Fruit fly (Drosophila melanogaster) whole organism, embryonic: ENCODE results near the gene CG9795.

ENCODE experiments used
- CG10267 ChIP-seq: fragments of 200-800 bp; sonication (Bioruptor generic); optimal IDR thresholded peaks from 2 replicates; lab custom pipeline; 2018; ENCODE audit warnings: missing biosample characterization, mild to moderate bottlenecking, missing genetic modification characterization, moderate library complexity
- CG11093 ChIP-seq: fragments of 200-800 bp; sonication (Bioruptor generic); IDR thresholded peaks from 3 replicates; pipeline ENCODE4 v1.3.6; 2022; ENCODE audit warnings: missing biosample characterization, missing genetic modification characterization
- CG12104 ChIP-seq: fragments of 200-800 bp; sonication (Bioruptor generic); optimal IDR thresholded peaks from 3 replicates; lab custom pipeline; 2016; ENCODE audit warnings: missing biosample characterization, missing genetic modification characterization
- CG14014 ChIP-seq: fragments of 200-800 bp; sonication (Bioruptor generic); IDR thresholded peaks from 2 replicates; pipeline ENCODE4 v1.3.6; 2022; ENCODE audit warnings: missing biosample characterization, missing genetic modification characterization
- CG15269 ChIP-seq: fragments of 200-800 bp; sonication (Bioruptor generic); optimal IDR thresholded peaks from 2 replicates; lab custom pipeline; 2018; ENCODE audit warnings: missing biosample characterization, mild to moderate bottlenecking, missing genetic modification characterization, moderate library complexity
- CG15601 ChIP-seq: fragments of 200-800 bp; sonication (Bioruptor generic); optimal IDR thresholded peaks from 3 replicates; lab custom pipeline; 2019; ENCODE audit warnings: missing biosample characterization, mild to moderate bottlenecking, missing genetic modification characterization, moderate library complexity
- CG16863 ChIP-seq: fragments of 200-800 bp; sonication (Bioruptor generic); optimal IDR thresholded peaks from 3 replicates; lab custom pipeline; 2016; ENCODE audit warnings: missing biosample characterization, missing genetic modification characterization
- CG17359 ChIP-seq: fragments of 200-800 bp; sonication (Bioruptor generic); optimal IDR thresholded peaks from 3 replicates; lab custom pipeline; 2018; ENCODE audit warnings: missing biosample characterization, mild to moderate bottlenecking, missing genetic modification characterization, moderate library complexity
- CG1792 ChIP-seq: fragments of 200-800 bp; sonication (Bioruptor generic); optimal IDR thresholded peaks from 2 replicates; lab custom pipeline; 2016; ENCODE audit warnings: missing biosample characterization, missing genetic modification characterization
- CG2120 ChIP-seq: fragments of 200-800 bp; sonication (Bioruptor generic); optimal IDR thresholded peaks from 3 replicates; lab custom pipeline; 2016; ENCODE audit warnings: missing biosample characterization, missing genetic modification characterization
- CG31388 ChIP-seq: fragments of 200-800 bp; sonication (Bioruptor generic); optimal IDR thresholded peaks from 2 replicates; lab custom pipeline; 2016; ENCODE audit warnings: missing biosample characterization, missing genetic modification characterization
- CG3281 ChIP-seq: fragments of 200-800 bp; sonication (Bioruptor generic); optimal IDR thresholded peaks from 3 replicates; lab custom pipeline; 2017; ENCODE audit warnings: missing biosample characterization, mild to moderate bottlenecking, missing genetic modification characterization
- CG3838 ChIP-seq: fragments of 200-800 bp; sonication (Bioruptor generic); optimal IDR thresholded peaks from 3 replicates; lab custom pipeline; 2016; ENCODE audit warnings: missing biosample characterization, missing genetic modification characterization
- CG3995 ChIP-seq: fragments of 200-800 bp; sonication (Bioruptor generic); optimal IDR thresholded peaks from 3 replicates; lab custom pipeline; 2016; ENCODE audit warnings: missing biosample characterization, missing genetic modification characterization
- CG4820 ChIP-seq: fragments of 200-800 bp; sonication (Bioruptor generic); optimal IDR thresholded peaks from 3 replicates; lab custom pipeline; 2016; ENCODE audit warnings: missing biosample characterization, missing genetic modification characterization
- CG6689 ChIP-seq: fragments of 200-800 bp; sonication (Bioruptor generic); IDR thresholded peaks from 2 replicates; pipeline ENCODE4 v1.3.6; 2022; ENCODE audit warnings: missing biosample characterization, missing genetic modification characterization
- CG7928 ChIP-seq: fragments of 200-800 bp; sonication (Bioruptor generic); optimal IDR thresholded peaks from 2 replicates; lab custom pipeline; 2017; ENCODE audit warnings: missing biosample characterization, mild to moderate bottlenecking, missing genetic modification characterization
- CG8359 ChIP-seq: fragments of 200-800 bp; sonication (Bioruptor generic); optimal IDR thresholded peaks from 2 replicates; lab custom pipeline; 2017; ENCODE audit warnings: missing biosample characterization, mild to moderate bottlenecking, missing genetic modification characterization, borderline replicate concordance
- CG8944 ChIP-seq: fragments of 200-800 bp; sonication (Bioruptor generic); optimal IDR thresholded peaks from 3 replicates; lab custom pipeline; 2016; ENCODE audit warnings: missing biosample characterization, missing genetic modification characterization
- CG9215 ChIP-seq: fragments of 200-800 bp; sonication (Bioruptor generic); IDR thresholded peaks from 2 replicates; pipeline ENCODE4 v1.3.6; 2022; ENCODE audit warnings: missing biosample characterization, missing genetic modification characterization
- CG9876 ChIP-seq: fragments of 200-800 bp; sonication (Bioruptor generic); optimal IDR thresholded peaks from 2 replicates; lab custom pipeline; 2016; ENCODE audit warnings: missing biosample characterization, missing genetic modification characterization
- Dp ChIP-seq: fragments of 200-800 bp; sonication (Bioruptor generic); optimal IDR thresholded peaks from 2 replicates; lab custom pipeline; 2018; ENCODE audit warnings: missing biosample characterization, mild to moderate bottlenecking, missing genetic modification characterization, moderate library complexity
- HLH54F ChIP-seq: fragments of 200-800 bp; sonication (Bioruptor generic); optimal IDR thresholded peaks from 3 replicates; lab custom pipeline; 2016; ENCODE audit warnings: missing biosample characterization, missing genetic modification characterization
- HLHmδ ChIP-seq: fragments of 200-800 bp; sonication (Bioruptor generic); optimal IDR thresholded peaks from 2 replicates; lab custom pipeline; 2018; ENCODE audit warnings: missing biosample characterization, mild to moderate bottlenecking, missing genetic modification characterization, moderate library complexity
- MBD-R2 ChIP-seq: fragments of 200-800 bp; sonication (Bioruptor generic); IDR thresholded peaks from 2 replicates; pipeline ENCODE4 v1.3.6; 2022; ENCODE audit warnings: missing biosample characterization, missing genetic modification characterization
- MESR4 ChIP-seq: fragments of 200-800 bp; sonication (Bioruptor generic); optimal IDR thresholded peaks from 2 replicates; lab custom pipeline; 2018; ENCODE audit warnings: missing biosample characterization, mild to moderate bottlenecking, missing genetic modification characterization, moderate library complexity
- Med ChIP-seq: fragments of 200-800 bp; sonication (Bioruptor generic); peaks from one replicate; lab custom pipeline; 2016; ENCODE audit warnings: missing biosample characterization, missing genetic modification characterization, mild to moderate bottlenecking, inconsistent platforms, moderate library complexity
- Nf-YC ChIP-seq: fragments of 200-800 bp; optimal IDR thresholded peaks from 3 replicates; lab custom pipeline; 2019; ENCODE audit warnings: missing biosample characterization, mild to moderate bottlenecking, missing genetic modification characterization, moderate library complexity
- Sox102F ChIP-seq: fragments of 200-800 bp; sonication (Bioruptor generic); optimal IDR thresholded peaks from 2 replicates; lab custom pipeline; 2018; ENCODE audit warnings: missing biosample characterization, mild to moderate bottlenecking, missing genetic modification characterization, moderate library complexity
- Stat92E ChIP-seq, 3 experiments: fragments of >200 bp in 2 of 3; fragments of 200-800 bp in 1 of 3; sonication (Bioruptor generic) in 1 of 3; optimal IDR thresholded peaks; 2 replicates each; lab custom pipeline; 2017 to 2019; ENCODE audit warnings: missing biosample characterization in 3 of 3, missing genetic modification characterization in 3 of 3, mild to moderate bottlenecking in 1 of 3, moderate library complexity in 1 of 3
- Tbp ChIP-seq: fragments of >200 bp; optimal IDR thresholded peaks from 2 replicates; lab custom pipeline; 2018; ENCODE audit warnings: missing biosample characterization, missing genetic modification characterization
- amos ChIP-seq: fragments of 200-800 bp; sonication (Bioruptor generic); IDR thresholded peaks from 2 replicates; pipeline ENCODE4 v1.3.6; 2022; ENCODE audit warnings: missing biosample characterization, missing genetic modification characterization; ENCODE audit not compliant: partially characterized antibody
- ash1 ChIP-seq: fragments of 200-800 bp; sonication (Bioruptor generic); optimal IDR thresholded peaks from 2 replicates; lab custom pipeline; 2018; ENCODE audit warnings: missing biosample characterization, mild to moderate bottlenecking, missing genetic modification characterization
- btn ChIP-seq: fragments of 200-800 bp; sonication (Bioruptor generic); optimal IDR thresholded peaks from 2 replicates; lab custom pipeline; 2016; ENCODE audit warnings: missing biosample characterization, missing genetic modification characterization
- chinmo ChIP-seq: fragments of 200-800 bp; sonication (Bioruptor generic); IDR thresholded peaks from 4 replicates; pipeline ENCODE4 v1.3.6; 2022; ENCODE audit warnings: missing biosample characterization, missing genetic modification characterization; ENCODE audit not compliant: partially characterized antibody
- corto ChIP-seq: fragments of 200-800 bp; sonication (Bioruptor generic); optimal IDR thresholded peaks from 2 replicates; lab custom pipeline; 2016; ENCODE audit warnings: missing biosample characterization, mild to moderate bottlenecking, missing genetic modification characterization, moderate library complexity
- dan ChIP-seq: fragments of 200-800 bp; sonication (Bioruptor generic); IDR thresholded peaks from 2 replicates; pipeline ENCODE4 v1.3.6; 2022; ENCODE audit warnings: missing biosample characterization, missing genetic modification characterization
- eve ChIP-seq, 2 experiments: fragments of >200 bp; optimal IDR thresholded peaks; 2 replicates each; lab custom pipeline; 2017; ENCODE audit warnings: missing biosample characterization in 2 of 2, missing genetic modification characterization in 2 of 2
- ewg ChIP-seq: fragments of 200-800 bp; sonication (Bioruptor generic); optimal IDR thresholded peaks from 3 replicates; lab custom pipeline; 2017; ENCODE audit warnings: mild to moderate bottlenecking, missing biosample characterization, missing genetic modification reagents, missing genetic modification characterization
- fd96Cb ChIP-seq: fragments of 200-800 bp; sonication (Bioruptor generic); optimal IDR thresholded peaks from 2 replicates; lab custom pipeline; 2018; ENCODE audit warnings: missing biosample characterization, mild to moderate bottlenecking, missing genetic modification characterization, moderate library complexity
- insv ChIP-seq, 2 experiments: fragments of 200-800 bp; sonication (Bioruptor generic); optimal IDR thresholded peaks; 3 replicates each; lab custom pipeline; 2016 to 2018; ENCODE audit warnings: missing biosample characterization in 2 of 2, missing genetic modification characterization in 2 of 2
- kah ChIP-seq: fragments of 200-800 bp; sonication (Bioruptor generic); optimal IDR thresholded peaks from 2 replicates; lab custom pipeline; 2018; ENCODE audit warnings: missing biosample characterization, mild to moderate bottlenecking, missing genetic modification characterization
- kni ChIP-seq: fragments of 200-800 bp; sonication (Bioruptor generic); optimal IDR thresholded peaks from 3 replicates; lab custom pipeline; 2017; ENCODE audit warnings: mild to moderate bottlenecking, missing biosample characterization, missing genetic modification reagents, missing genetic modification characterization
- lbe ChIP-seq: fragments of 200-800 bp; sonication (Bioruptor generic); optimal IDR thresholded peaks from 2 replicates; lab custom pipeline; 2016; ENCODE audit warnings: missing biosample characterization, mild to moderate bottlenecking, missing genetic modification characterization
- lilli ChIP-seq: fragments of 200-800 bp; sonication (Bioruptor generic); optimal IDR thresholded peaks from 3 replicates; lab custom pipeline; 2016; ENCODE audit warnings: missing biosample characterization, missing genetic modification characterization
- sd ChIP-seq: fragments of 200-800 bp; sonication (Bioruptor generic); optimal IDR thresholded peaks from 3 replicates; lab custom pipeline; 2018; ENCODE audit warnings: missing biosample characterization, mild to moderate bottlenecking, missing genetic modification characterization, moderate library complexity
- sens ChIP-seq: fragments of 200-800 bp; sonication (Bioruptor generic); peaks from one replicate; lab custom pipeline; 2016; ENCODE audit warnings: missing biosample characterization, missing genetic modification characterization
- vnd ChIP-seq: fragments of 200-800 bp; sonication (Bioruptor generic); IDR thresholded peaks from 3 replicates; pipeline ENCODE4 v1.3.6; 2022; ENCODE audit warnings: missing biosample characterization, missing genetic modification characterization; ENCODE audit not compliant: partially characterized antibody
- zf30C ChIP-seq: fragments of 200-800 bp; sonication (Bioruptor generic); optimal IDR thresholded peaks from 3 replicates; lab custom pipeline; 2018; ENCODE audit warnings: missing biosample characterization, mild to moderate bottlenecking, missing genetic modification characterization
- zfh1 ChIP-seq: fragments of 200-800 bp; sonication (Bioruptor generic); IDR thresholded peaks from 3 replicates; pipeline ENCODE4 v1.3.6; 2022; ENCODE audit warnings: missing biosample characterization, missing genetic modification characterization

CG9795 gene

DNA sequence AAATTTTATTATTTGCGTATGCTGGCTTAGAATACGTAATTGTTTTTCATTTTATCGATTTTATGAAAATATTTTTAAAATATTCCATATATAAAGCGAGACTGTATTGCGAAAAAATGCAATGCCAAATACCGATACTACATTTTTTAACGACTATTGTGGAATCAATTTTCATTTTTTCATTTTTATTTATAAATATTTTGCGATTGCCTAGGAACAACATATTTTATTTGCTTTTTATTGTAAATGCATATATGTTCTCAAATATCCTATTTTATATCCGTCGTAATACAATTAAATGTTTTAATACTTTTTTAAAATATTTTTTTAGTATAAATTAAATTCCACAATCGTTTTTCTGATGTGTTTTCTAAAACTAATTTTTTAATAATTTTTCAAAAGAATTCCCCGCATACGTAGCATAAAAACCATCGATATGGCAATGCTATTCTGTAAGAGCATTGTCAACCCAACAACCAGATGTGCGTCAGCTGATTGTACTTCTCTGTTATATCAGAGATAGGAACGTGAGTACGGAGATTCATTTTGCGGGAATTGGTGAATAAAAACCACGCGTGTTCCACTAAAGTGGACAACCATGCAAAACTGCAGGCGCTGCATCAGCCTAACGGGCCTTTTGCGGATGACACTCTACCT lies 8.3 kb upstream of the CG9795 start, which contains the start of gene Suv3 (continued):
- TF ChIP-seq amos (GFP tag; lab: Robert Waterston, UW) (no peak), kni (no peak), CG10267 (tag; lab: Kevin White, UChicago) (peak; percentile 33), eve (GFP tag; optimal IDR thresholded peaks at IDR 0.05; lab: Kevin White, UChicago) (no peak), Sox102F (GFP tag; lab: Kevin White, UChicago) (no peak), sd (tag; lab: Kevin White, UChicago) (no peak), insv (GFP tag; optimal IDR thresholded peaks at IDR 0.05; lab: Kevin White, UChicago) (peak in 1 of 2 experiments; percentile 56), corto (GFP tag; lab: Kevin White, UChicago) (no peak), zfh1 (GFP tag; lab: Robert Waterston, UW) (no peak), lbe (no peak), ash1 (GFP tag; lab: Kevin White, UChicago) (no peak), Med (GFP tag; lab: Kevin White, UChicago) (peak; percentile 65), CG7928 (no peak), CG16863 (GFP tag; lab: Kevin White, UChicago) (no peak), CG3995 (GFP tag; lab: Kevin White, UChicago) (no peak), CG14014 (GFP tag; lab: Robert Waterston, UW) (no peak), zf30C (GFP tag; lab: Kevin White, UChicago) (no peak), Tbp (no peak), CG17359 (tag; lab: Kevin White, UChicago) (no peak), ewg (GFP tag; lab: Kevin White, UChicago) (no peak), CG3838 (GFP tag; lab: Kevin White, UChicago) (no peak), lilli (GFP tag; lab: Kevin White, UChicago) (no peak), CG8359 (GFP tag; lab: Kevin White, UChicago) (no peak), CG9876 (GFP tag; lab: Kevin White, UChicago) (no peak), MESR4 (GFP tag; lab: Kevin White, UChicago) (peak; percentile 61), sens (GFP tag; lab: Kevin White, UChicago) (peak; percentile 12), CG1792 (no peak), CG12104 (no peak), Stat92E (GFP tag; optimal IDR thresholded peaks at IDR 0.05; lab: Kevin White, UChicago) (no peak), CG15601 (tag; lab: Kevin White, UChicago) (peak; percentile 8), Dp (GFP tag; lab: Kevin White, UChicago) (no peak), CG11093 (no peak), CG31388 (no peak), CG9215 (peak; percentile 83), kah (no peak), CG2120 (peak; percentile 31), HLHmδ (GFP tag; lab: Kevin White, UChicago) (no peak), CG6689 (GFP tag; lab: Robert Waterston, UW) (0 out of 2 replicates have a peak, but pooled peaks have one; percentile 28), Nf-YC (peak; percentile 63), CG15269 (tag; lab: Kevin White, UChicago) (peak; percentile 71), MBD-R2 (GFP tag; lab: Robert Waterston, UW) (peak; percentile 79), CG4820 (GFP tag; lab: Kevin White, UChicago) (no peak), btn (no peak), CG3281 (GFP tag; lab: Kevin White, UChicago) (peak; percentile 7), vnd (GFP tag; lab: Robert Waterston, UW) (no peak), CG8944 (no peak), fd96Cb (tag; lab: Kevin White, UChicago) (peak; percentile 22), HLH54F (no peak), chinmo (GFP tag; lab: Robert Waterston, UW) (0 out of 4 replicates have a peak, but pooled peaks have one; percentile 14), dan (GFP tag; lab: Robert Waterston, UW) (no peak)
